Worm (Caenorhabditis elegans): Measurements from ENCODE around the gene cpg-20.
A peak's percentile ranks its signal among the peaks of the same experiment; 100 is the strongest.

Gene cpg-20

DNA sequence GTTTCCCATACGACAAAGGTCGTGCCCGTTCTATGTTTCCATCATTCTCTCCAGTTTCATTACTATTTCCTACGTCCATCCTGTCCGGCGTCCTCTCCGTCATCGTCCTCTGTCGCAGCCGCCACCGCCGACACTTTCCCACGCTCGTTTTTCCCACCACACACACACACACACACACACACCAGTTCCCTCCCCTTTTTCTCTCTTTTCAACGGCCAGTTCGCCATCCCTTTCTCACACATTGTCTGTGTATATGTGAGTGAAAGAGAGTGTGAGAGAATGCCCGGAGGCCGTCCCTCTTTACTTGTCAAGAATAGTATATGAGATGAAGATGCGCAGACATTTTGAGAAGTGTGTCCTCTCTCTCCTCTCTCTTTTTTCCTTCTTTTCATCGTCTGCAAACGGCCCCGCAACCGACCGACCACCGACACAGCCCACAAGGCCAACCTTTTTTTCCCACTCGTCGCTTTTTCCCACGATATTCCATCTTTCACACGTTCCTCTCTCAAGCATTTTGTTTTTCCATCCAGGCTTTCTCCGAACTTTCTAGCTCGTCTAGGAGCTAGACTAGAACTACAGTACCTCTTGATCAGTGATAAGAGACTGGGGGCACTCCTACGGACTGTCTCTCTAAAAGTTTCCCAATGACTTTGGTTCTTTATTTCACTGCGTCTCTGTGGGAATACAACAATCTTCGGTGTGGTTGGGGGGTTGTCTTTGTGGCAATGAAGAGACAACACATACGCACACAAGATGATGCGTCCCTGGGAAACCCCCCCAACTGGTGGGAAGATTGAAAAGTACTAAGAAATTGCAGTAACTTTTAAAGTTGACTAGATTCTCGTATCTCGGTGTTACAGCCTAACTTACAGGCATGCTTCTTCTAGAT is 21.3 kb upstream of the cpg-20 start (continued):
- peak; percentile 87 for TF ChIP-seq hmg-1.1 (GFP tag; IDR thresholded peaks at IDR 0.05)
- peak; percentile 4 for TF ChIP-seq ceh-32 (tag; optimal IDR thresholded peaks at IDR 0.05; ENCODE audit: poor library complexity)
- TF ChIP-seq pqm-1 (tag; optimal IDR thresholded peaks at IDR 0.05), result peak; percentile 61
- peak; percentile 65 for TF ChIP-seq nhr-25 (tag; optimal IDR thresholded peaks at IDR 0.05; ENCODE audit: borderline replicate concordance, insufficient read depth)
- peak; percentile 95 for TF ChIP-seq mxl-3 (GFP tag; optimal IDR thresholded peaks at IDR 0.05)
- TF ChIP-seq set-16 (GFP tag; IDR thresholded peaks at IDR 0.05), result peak; percentile 61
- no peak for TF ChIP-seq F49E8.2 (tag; optimal IDR thresholded peaks at IDR 0.05; ENCODE audit: borderline replicate concordance)
- TF ChIP-seq cey-2 (tag; optimal IDR thresholded peaks at IDR 0.05; ENCODE audit: borderline replicate concordance, insufficient read depth), result no peak
- TF ChIP-seq ceh-82 (tag; optimal IDR thresholded peaks at IDR 0.05), result no peak
- TF ChIP-seq mep-1 (tag; optimal IDR thresholded peaks at IDR 0.05), result peak; percentile 88
- peak; percentile 39 for TF ChIP-seq lin-13 (GFP tag; optimal IDR thresholded peaks at IDR 0.05)
- TF ChIP-seq snpc-4 (tag; optimal IDR thresholded peaks at IDR 0.05), result no peak
- peak; percentile 26; the same call in 1 of the 2 replicates for TF ChIP-seq lin-38 (GFP tag; IDR thresholded peaks at IDR 0.05)
- TF ChIP-seq arid-1 (GFP tag; conservative IDR thresholded peaks at IDR 0.05), result no peak
- TF ChIP-seq hlh-11 (tag; optimal IDR thresholded peaks at IDR 0.05), result peak; percentile 98
- TF ChIP-seq unc-62 (GFP tag; optimal IDR thresholded peaks at IDR 0.05 in 1 of 2), result peak in 1 of 2 experiments; percentile 99
- TF ChIP-seq unc-62 (tag; optimal IDR thresholded peaks at IDR 0.05), result no peak
- TF ChIP-seq ceh-20 (GFP tag; IDR thresholded peaks at IDR 0.05), result peak; percentile 71; the same call in 1 of the 2 replicates
- peak; percentile 78 for TF ChIP-seq rbr-2 (tag; optimal IDR thresholded peaks at IDR 0.05)
- TF ChIP-seq tag-97 (GFP tag; IDR thresholded peaks at IDR 0.05), result 0 out of 2 replicates have a peak, but pooled peaks have one; percentile 12
- no peak for TF ChIP-seq snpc-1.2 (GFP tag; IDR thresholded peaks at IDR 0.05)
- no peak for TF ChIP-seq nhr-237 (tag; optimal IDR thresholded peaks at IDR 0.05)
- no peak for TF ChIP-seq skn-1 (tag; optimal IDR thresholded peaks at IDR 0.05)
- peak; percentile 65 for TF ChIP-seq nhr-6 (tag; optimal IDR thresholded peaks at IDR 0.05)
- peak; percentile 49; the same call in 1 of the 2 replicates for TF ChIP-seq vab-7 (GFP tag; IDR thresholded peaks at IDR 0.05)
- TF ChIP-seq nhr-11 (tag; optimal IDR thresholded peaks at IDR 0.05), result peak; percentile 64
- TF ChIP-seq nhr-41 (GFP tag; IDR thresholded peaks at IDR 0.05), result 0 out of 2 replicates have a peak, but pooled peaks have one; percentile 15
- TF ChIP-seq nhr-48 (tag; optimal IDR thresholded peaks at IDR 0.05), result peak; percentile 84
- TF ChIP-seq dve-1 (tag; optimal IDR thresholded peaks at IDR 0.05; ENCODE audit: insufficient read depth), result peak; percentile 69
- peak; percentile 2 to 31 for TF ChIP-seq daf-16 (GFP tag; optimal IDR thresholded peaks at IDR 0.05)
- peak; percentile 76 for TF ChIP-seq daf-16 (tag; optimal IDR thresholded peaks at IDR 0.05)
- peak; percentile 55 for TF ChIP-seq T20F7.1 (GFP tag; optimal IDR thresholded peaks at IDR 0.05)
- TF ChIP-seq Y5F2A.4 (GFP tag; optimal IDR thresholded peaks at IDR 0.05), result no peak
- TF ChIP-seq nhr-28 (tag; optimal IDR thresholded peaks at IDR 0.05), result peak; percentile 93
- TF ChIP-seq lsy-2 (tag; optimal IDR thresholded peaks at IDR 0.05), result peak; percentile 56 to 74
- no peak for TF ChIP-seq mdt-29 (GFP tag; IDR thresholded peaks at IDR 0.05)
- no peak for TF ChIP-seq lin-39 (tag; optimal IDR thresholded peaks at IDR 0.05)
- TF ChIP-seq madf-5 (GFP tag; IDR thresholded peaks at IDR 0.05), result no peak
- peak; percentile 81 to 87 for TF ChIP-seq mdl-1 (tag; optimal IDR thresholded peaks at IDR 0.05)
- no peak for TF ChIP-seq gei-8 (GFP tag; optimal IDR thresholded peaks at IDR 0.05)
- no peak for TF ChIP-seq nhr-111 (GFP tag; optimal IDR thresholded peaks at IDR 0.05)
- TF ChIP-seq ctbp-1 (GFP tag; IDR thresholded peaks at IDR 0.05), result peak; percentile 55; the same call in 1 of the 2 replicates
- peak; percentile 86 for TF ChIP-seq lin-1 (GFP tag; IDR thresholded peaks at IDR 0.05)
- TF ChIP-seq F10B5.3 (tag; optimal IDR thresholded peaks at IDR 0.05), result peak; percentile 47
- no peak for TF ChIP-seq ceh-62 (tag; optimal IDR thresholded peaks at IDR 0.05)
- TF ChIP-seq hif-1 (tag; optimal IDR thresholded peaks at IDR 0.05), result peak in 1 of 2 experiments; percentile 50
- TF ChIP-seq tra-1 (GFP tag; IDR thresholded peaks at IDR 0.05), result peak; percentile 82
- no peak for TF ChIP-seq zip-2 (tag; optimal IDR thresholded peaks at IDR 0.05)
